Fruit fly (Drosophila melanogaster) whole organism, prepupa: ENCODE results near the gene Inx3.

Source experiments
- Blimp-1 ChIP-seq: fragments of 200-800 bp; sonication (Bioruptor generic); optimal IDR thresholded peaks from 3 replicates; lab custom pipeline; 2017; ENCODE audit warnings: missing biosample characterization, missing genetic modification characterization, mild to moderate bottlenecking, moderate library complexity, missing genetic modification reagents
- CG32006 ChIP-seq: fragments of 200-800 bp; sonication (Bioruptor generic); optimal IDR thresholded peaks from 3 replicates; lab custom pipeline; 2017; ENCODE audit warnings: missing biosample characterization, mild to moderate bottlenecking, missing genetic modification characterization
- CG34406 ChIP-seq: fragments of 200-800 bp; sonication (Bioruptor generic); optimal IDR thresholded peaks from 3 replicates; lab custom pipeline; 2016; ENCODE audit warnings: missing biosample characterization, missing genetic modification characterization
- CG6163 ChIP-seq: fragments of 200-800 bp; sonication (Bioruptor generic); IDR thresholded peaks from 3 replicates; pipeline ENCODE4 v1.3.6; 2022; ENCODE audit warnings: missing biosample characterization, missing genetic modification characterization
- CG6792 ChIP-seq: fragments of 200-800 bp; sonication (Bioruptor generic); optimal IDR thresholded peaks from 3 replicates; lab custom pipeline; 2016; ENCODE audit warnings: missing biosample characterization, missing genetic modification characterization
- CG6854 ChIP-seq: fragments of 200-800 bp; sonication (Bioruptor generic); optimal IDR thresholded peaks from 2 replicates; lab custom pipeline; 2017; ENCODE audit warnings: missing biosample characterization, mild to moderate bottlenecking, missing genetic modification characterization
- cyc ChIP-seq: fragments of 200-800 bp; sonication (Bioruptor generic); optimal IDR thresholded peaks from 3 replicates; lab custom pipeline; 2016; ENCODE audit warnings: missing biosample characterization, missing genetic modification characterization
- pdm3 ChIP-seq: fragments of 200-800 bp; sonication (Bioruptor generic); optimal IDR thresholded peaks from 3 replicates; lab custom pipeline; 2016; ENCODE audit warnings: missing biosample characterization, missing genetic modification characterization
- spab ChIP-seq: fragments of 200-800 bp; sonication (Bioruptor generic); optimal IDR thresholded peaks from 2 replicates; lab custom pipeline; 2017; ENCODE audit warnings: missing biosample characterization, mild to moderate bottlenecking, missing genetic modification characterization, missing genetic modification reagents
- vri ChIP-seq: fragments of 200-800 bp; sonication (Bioruptor generic); optimal IDR thresholded peaks from 3 replicates; lab custom pipeline; 2016; ENCODE audit warnings: missing biosample characterization, mild to moderate bottlenecking, missing genetic modification characterization

DNA sequence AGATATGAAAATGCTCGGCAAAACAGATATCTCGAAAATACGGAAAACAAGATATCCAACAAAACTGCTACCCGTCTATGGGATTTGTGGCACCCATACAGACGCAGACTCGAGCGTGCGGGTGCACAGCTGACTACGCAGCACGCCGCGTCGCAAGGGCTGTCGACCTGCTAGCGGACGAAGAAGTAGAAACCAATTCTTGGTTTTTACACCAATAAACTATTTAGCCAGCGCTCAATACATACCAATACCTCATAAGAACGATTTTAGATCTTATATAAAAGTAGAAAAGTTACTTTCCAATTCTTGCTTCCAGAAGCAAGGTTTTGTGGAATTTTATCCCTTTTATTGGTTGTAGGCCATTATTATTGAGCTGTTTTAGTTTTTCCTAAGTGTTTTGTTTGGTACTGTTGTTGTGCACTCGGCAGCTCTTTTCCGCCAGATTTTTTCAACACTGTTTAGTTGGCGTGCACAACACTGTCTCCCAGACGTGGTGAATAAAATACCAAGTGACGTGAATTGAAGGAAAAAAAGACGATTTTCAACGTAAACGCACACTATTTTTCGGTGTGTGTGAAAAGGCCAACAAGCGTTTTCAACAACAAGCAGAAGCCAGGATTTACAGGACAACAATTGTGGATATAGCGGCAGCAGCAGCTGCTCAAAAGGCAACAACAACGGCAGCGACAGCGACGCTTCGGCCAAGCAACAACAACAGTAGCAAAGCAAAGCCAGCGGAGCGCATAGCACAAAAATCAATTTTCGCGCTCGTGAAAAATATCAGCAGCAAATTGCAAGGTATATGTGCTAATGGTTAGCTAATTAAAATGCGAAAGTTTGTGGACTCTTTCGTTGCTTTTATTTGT, 29.5 kb upstream of the Inx3 start:
- TF ChIP-seq vri = peak; percentile 69
- TF ChIP-seq pdm3 (GFP tag; lab: Kevin White, UChicago) = peak; percentile 86
- TF ChIP-seq CG6792 (GFP tag; lab: Kevin White, UChicago) = peak; percentile 76
- peak; percentile 78 for TF ChIP-seq CG6163 (GFP tag; lab: Robert Waterston, UW)
- peak; percentile 33 for TF ChIP-seq spab (GFP tag; lab: Kevin White, UChicago)
- peak; percentile 59 for TF ChIP-seq CG34406 (GFP tag; lab: Kevin White, UChicago)
- TF ChIP-seq cyc (GFP tag; lab: Kevin White, UChicago) = peak; percentile 90
- TF ChIP-seq CG32006 (GFP tag; lab: Kevin White, UChicago) = peak; percentile 82
- TF ChIP-seq CG6854 (GFP tag; lab: Kevin White, UChicago) = no peak
- TF ChIP-seq Blimp-1 (GFP tag; lab: Kevin White, UChicago) = peak; percentile 46
